Worm (Caenorhabditis elegans): ENCODE measurements around the gene F59B10.4.
A peak's percentile ranks its signal among the peaks of the same experiment; 100 is the strongest.

DNA sequence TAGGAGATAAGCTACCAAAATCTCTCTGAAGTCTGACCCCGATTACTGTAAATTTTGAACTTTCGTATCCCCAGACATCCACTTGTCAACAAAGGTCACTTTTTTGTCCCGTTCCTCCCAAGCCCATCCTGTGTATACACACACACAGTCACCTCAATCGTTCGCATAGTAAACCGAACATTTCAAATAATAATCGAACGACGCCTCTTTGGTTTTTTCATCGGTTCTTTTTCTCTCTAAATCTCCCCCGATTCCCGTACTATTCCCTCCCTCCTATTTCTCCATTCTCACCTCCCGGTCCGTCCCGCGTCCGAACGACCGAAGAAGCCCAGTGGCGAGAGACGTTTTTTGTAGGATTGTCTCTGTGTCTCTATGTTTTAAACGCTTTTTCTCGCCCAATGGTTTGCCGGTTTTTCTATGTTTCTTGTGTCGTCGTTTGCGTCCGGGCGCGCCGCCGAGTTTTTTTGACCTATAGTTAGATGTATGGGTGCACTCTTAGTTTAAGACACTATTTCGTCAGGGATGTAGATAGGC, 10.4 kb upstream of the F59B10.4 start:
- TF ChIP-seq tbx-2 (tag; optimal IDR thresholded peaks at IDR 0.05) (no peak), ceh-82 (tag; optimal IDR thresholded peaks at IDR 0.05) (no peak), aly-2 (tag; optimal IDR thresholded peaks at IDR 0.05) (no peak), sup-37 (GFP tag; optimal IDR thresholded peaks at IDR 0.05) (no peak), nhr-19 (GFP tag; conservative IDR thresholded peaks at IDR 0.05) (no peak), lin-14 (GFP tag; optimal IDR thresholded peaks at IDR 0.05) (peak; percentile 12), sox-4 (tag; optimal IDR thresholded peaks at IDR 0.05) (no peak), dpl-1 (GFP tag; optimal IDR thresholded peaks at IDR 0.05) (no peak), zag-1 (tag; optimal IDR thresholded peaks at IDR 0.05) (no peak), fos-1 (tag; optimal IDR thresholded peaks at IDR 0.05) (no peak), nhr-47 (tag; optimal IDR thresholded peaks at IDR 0.05) (no peak), snpc-4 (tag; optimal IDR thresholded peaks at IDR 0.05) (no peak), ceh-90 (tag; optimal IDR thresholded peaks at IDR 0.05) (no peak), alr-1 (tag; optimal IDR thresholded peaks at IDR 0.05; ENCODE audit: borderline replicate concordance) (no peak)

Data from whole organism, L1 larva.